Worm (Caenorhabditis elegans) whole organism, late embryonic: ENCODE results near the gene E04D5.4.
"Not testable (repeated sequence)": the region's sequence is repeated elsewhere in the genome, so short reads cannot be mapped to it uniquely, and the experiment has no call there.

Source experiments
- K02D7.2 ChIP-seq: sonication (generic microtip); optimal IDR thresholded peaks from 2 replicates; lab custom pipeline; 2017; ENCODE audit warnings: mild to moderate bottlenecking, missing genetic modification characterization, missing compliant biosample characterization
- ceh-14 ChIP-seq: sonication (generic microtip); optimal IDR thresholded peaks from 2 replicates; lab custom pipeline; 2016; ENCODE audit warnings: missing genotype, missing genetic modification characterization, missing compliant biosample characterization

DNA sequence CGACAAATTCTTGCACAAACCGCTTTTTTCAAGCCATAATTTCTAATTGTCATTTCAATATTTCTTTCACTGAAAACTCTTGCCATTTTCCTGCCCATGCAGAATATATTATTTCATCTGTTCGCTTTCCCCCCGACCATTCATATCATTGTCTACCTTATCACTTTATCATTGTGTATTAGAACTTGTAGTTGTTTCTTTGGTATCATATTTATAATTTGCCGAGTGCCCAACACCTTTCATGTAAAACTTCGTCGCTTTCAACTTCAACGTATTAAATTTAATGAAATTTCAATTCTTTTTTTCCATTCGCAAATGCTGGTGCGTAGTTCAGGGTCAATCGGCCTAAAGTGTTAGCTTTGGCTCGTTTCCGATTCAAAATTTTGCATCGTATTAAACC lies 2.8 kb downstream of the E04D5.4 start, which contains the start of gene ZK673.1:
- not testable (repeated sequence) for TF ChIP-seq ceh-14, K02D7.2 (tag; lab: Kevin White, UChicago)
